Worm (Caenorhabditis elegans) whole organism, late embryonic: ENCODE measurements around the gene Y73C8C.4.

Source experiments
- C38D4.7 ChIP-seq: fragments of 200-800 bp; sonication (Bioruptor generic); optimal IDR thresholded peaks from 2 replicates; lab custom pipeline; 2018; ENCODE audit warnings: mild to moderate bottlenecking, missing genetic modification characterization, moderate library complexity, missing compliant biosample characterization
- K09A11.1 ChIP-seq: sonication (generic microtip); optimal IDR thresholded peaks from 2 replicates; lab custom pipeline; 2017; ENCODE audit warnings: antibody characterized with exemption, mild to moderate bottlenecking, missing genetic modification characterization, missing compliant biosample characterization; ENCODE audit not compliant: insufficient read depth
- ahr-1 ChIP-seq: sonication (generic microtip); optimal IDR thresholded peaks from 2 replicates; lab custom pipeline; 2016; ENCODE audit warnings: missing genetic modification characterization, missing compliant biosample characterization
- ama-1 ChIP-seq: fragments of 150-350 bp; optimal IDR thresholded peaks from 2 replicates; lab custom pipeline; 2014
- ceh-14 ChIP-seq: sonication (generic microtip); optimal IDR thresholded peaks from 2 replicates; lab custom pipeline; 2016; ENCODE audit warnings: missing genotype, missing genetic modification characterization, missing compliant biosample characterization
- ceh-18 ChIP-seq: sonication (generic microtip); optimal IDR thresholded peaks from 2 replicates; lab custom pipeline; 2016; ENCODE audit warnings: missing genetic modification characterization, missing compliant biosample characterization
- ceh-19 ChIP-seq: fragments of 200-800 bp; sonication (Bioruptor generic); optimal IDR thresholded peaks from 2 replicates; lab custom pipeline; 2018; ENCODE audit warnings: mild to moderate bottlenecking, missing genetic modification characterization, missing compliant biosample characterization
- ceh-2 ChIP-seq: sonication (generic microtip); optimal IDR thresholded peaks from 2 replicates; lab custom pipeline; 2016; ENCODE audit warnings: missing genotype, missing genetic modification characterization, missing compliant biosample characterization
- ceh-22 ChIP-seq: sonication (generic microtip); optimal IDR thresholded peaks from 2 replicates; lab custom pipeline; 2017; ENCODE audit warnings: missing biosample characterization, missing genetic modification characterization
- ceh-24 ChIP-seq: sonication (generic microtip); optimal IDR thresholded peaks from 2 replicates; lab custom pipeline; 2016; ENCODE audit warnings: mild to moderate bottlenecking, missing genetic modification characterization, missing compliant biosample characterization
- ceh-30 ChIP-seq: fragments of 150-350 bp; optimal IDR thresholded peaks from 2 replicates; lab custom pipeline; 2014; ENCODE audit warnings: missing biosample characterization, missing genetic modification characterization
- ceh-31 ChIP-seq: sonication (generic microtip); optimal IDR thresholded peaks from 2 replicates; lab custom pipeline; 2016; ENCODE audit warnings: missing genetic modification characterization, missing compliant biosample characterization
- ceh-34 ChIP-seq: sonication (generic microtip); optimal IDR thresholded peaks from 2 replicates; lab custom pipeline; 2016; ENCODE audit warnings: mild to moderate bottlenecking, missing genetic modification characterization, missing compliant biosample characterization
- dve-1 ChIP-seq: sonication (generic microtip); optimal IDR thresholded peaks from 2 replicates; lab custom pipeline; 2017; ENCODE audit warnings: antibody characterized with exemption, mild to moderate bottlenecking, missing genetic modification characterization, missing compliant biosample characterization
- eyg-1 ChIP-seq: sonication (generic microtip); optimal IDR thresholded peaks from 2 replicates; lab custom pipeline; 2016; ENCODE audit warnings: missing genotype, missing genetic modification characterization, missing compliant biosample characterization
- fax-1 ChIP-seq: sonication (generic microtip); optimal IDR thresholded peaks from 2 replicates; lab custom pipeline; 2016; ENCODE audit warnings: missing genotype, missing genetic modification characterization, missing compliant biosample characterization
- fkh-6 ChIP-seq: sonication (generic microtip); optimal IDR thresholded peaks from 2 replicates; lab custom pipeline; 2016; ENCODE audit warnings: missing genetic modification characterization, missing compliant biosample characterization
- hlh-15 ChIP-seq: sonication (generic microtip); optimal IDR thresholded peaks from 2 replicates; lab custom pipeline; 2016; ENCODE audit warnings: missing genetic modification characterization, missing compliant biosample characterization
- hlh-6 ChIP-seq: sonication (generic microtip); optimal IDR thresholded peaks from 2 replicates; lab custom pipeline; 2016; ENCODE audit warnings: missing genotype, missing genetic modification characterization, missing compliant biosample characterization
- lin-11 ChIP-seq: fragments of 200-800 bp; sonication (Bioruptor generic); optimal IDR thresholded peaks from 2 replicates; lab custom pipeline; 2018; ENCODE audit warnings: mild to moderate bottlenecking, missing genetic modification characterization, missing compliant biosample characterization
- madf-2 ChIP-seq: sonication (generic microtip); optimal IDR thresholded peaks from 2 replicates; lab custom pipeline; 2017; ENCODE audit warnings: missing genetic modification characterization, missing compliant biosample characterization
- nfya-1 ChIP-seq: sonication (generic microtip); optimal IDR thresholded peaks from 2 replicates; lab custom pipeline; 2017; ENCODE audit warnings: missing genetic modification characterization, mild to moderate bottlenecking, missing compliant biosample characterization, antibody characterized with exemption, moderate library complexity
- nhr-11 ChIP-seq: fragments of 150-350 bp; optimal IDR thresholded peaks from 2 replicates; lab custom pipeline; 2014; ENCODE audit warnings: missing biosample characterization, missing genetic modification characterization
- nhr-232 ChIP-seq: sonication (generic microtip); optimal IDR thresholded peaks from 2 replicates; lab custom pipeline; 2016; ENCODE audit warnings: missing genetic modification characterization, missing compliant biosample characterization
- npax-4 ChIP-seq: sonication (generic microtip); optimal IDR thresholded peaks from 2 replicates; lab custom pipeline; 2016; ENCODE audit warnings: missing genetic modification characterization, missing compliant biosample characterization
- rnt-1 ChIP-seq: sonication (generic microtip); optimal IDR thresholded peaks from 2 replicates; lab custom pipeline; 2016; ENCODE audit warnings: missing genetic modification characterization, missing compliant biosample characterization
- sdc-2 ChIP-seq: sonication (generic microtip); optimal IDR thresholded peaks from 2 replicates; lab custom pipeline; 2016; ENCODE audit warnings: missing genotype, missing genetic modification characterization, missing compliant biosample characterization
- tbx-2 ChIP-seq: sonication (generic microtip); optimal IDR thresholded peaks from 2 replicates; lab custom pipeline; 2016; ENCODE audit warnings: missing genetic modification characterization, missing compliant biosample characterization
- ttx-3 ChIP-seq: sonication (generic microtip); optimal IDR thresholded peaks from 2 replicates; lab custom pipeline; 2016; ENCODE audit warnings: missing genetic modification reagents, missing genetic modification characterization, missing compliant biosample characterization
- unc-3 ChIP-seq, 2 experiments: fragments of 200-800 bp in 1 of 2; sonication (Bioruptor generic) in 1 of 2; sonication (generic microtip) in 1 of 2; conservative IDR thresholded peaks in 1 of 2; optimal IDR thresholded peaks in 1 of 2; 2 replicates each; pipeline versions ENCODE4 v1.3.6 to Lab custom; 2016 to 2022; ENCODE audit warnings: missing compliant biosample characterization in 2 of 2, missing genetic modification characterization in 2 of 2, missing genetic modification reagents in 1 of 2
- unc-42 ChIP-seq: sonication (generic microtip); optimal IDR thresholded peaks from 2 replicates; lab custom pipeline; 2016; ENCODE audit warnings: missing genotype, missing genetic modification characterization, missing compliant biosample characterization
- unc-55 ChIP-seq: sonication (generic microtip); optimal IDR thresholded peaks from 2 replicates; lab custom pipeline; 2017; ENCODE audit warnings: missing biosample characterization, missing genetic modification reagents, missing genetic modification characterization
- zip-5 ChIP-seq: sonication (generic microtip); optimal IDR thresholded peaks from 2 replicates; lab custom pipeline; 2016; ENCODE audit warnings: missing genetic modification characterization, missing compliant biosample characterization
- ztf-16 ChIP-seq: sonication (generic microtip); optimal IDR thresholded peaks from 2 replicates; lab custom pipeline; 2017; ENCODE audit warnings: missing genetic modification characterization, missing compliant biosample characterization

Y73C8C.4 gene

ce11 chrV:3128803-3129202, 26.9 kb upstream of the Y73C8C.4 start, which contains the start of gene tat-6:
Gene tat-6 (plus strand): TSS chrV:3129103.
- TF ChIP-seq ceh-2 (tag; lab: Kevin White, UChicago) = no peak
- TF ChIP-seq ceh-30 (tag; lab: Kevin White, UChicago) = no peak
- no peak for TF ChIP-seq ceh-34
- no peak for TF ChIP-seq ttx-3 (tag; lab: Kevin White, UChicago)
- no peak for TF ChIP-seq ceh-19
- TF ChIP-seq hlh-6 = no peak
- no peak for TF ChIP-seq fax-1 (tag; lab: Kevin White, UChicago)
- TF ChIP-seq ceh-22 (tag; lab: Kevin White, UChicago) = no peak
- TF ChIP-seq unc-55 (GFP tag; lab: Kevin White, UChicago) = no peak
- no peak for TF ChIP-seq dve-1 (tag; lab: Kevin White, UChicago)
- TF ChIP-seq madf-2 = no peak
- no peak for TF ChIP-seq C38D4.7

ce11 chrV:3127670-3128069, 25.7 kb upstream of the Y73C8C.4 start, which contains the start of gene Y73C8C.10:
Gene Y73C8C.10 (minus strand): TSS chrV:3127770.
- TF ChIP-seq ztf-16 = no peak
- TF ChIP-seq ceh-14 (tag; lab: Kevin White, UChicago) = no peak
- no peak for TF ChIP-seq nhr-11 (tag; lab: Kevin White, UChicago)
- no peak for TF ChIP-seq K09A11.1 (tag; lab: Kevin White, UChicago)
- TF ChIP-seq sdc-2 = no peak
- no peak for TF ChIP-seq nhr-232
- no peak for TF ChIP-seq eyg-1 (tag; lab: Kevin White, UChicago)
- TF ChIP-seq ceh-24 (tag; lab: Kevin White, UChicago) = no peak
- no peak for TF ChIP-seq nfya-1
- no peak for TF ChIP-seq ama-1 (lab: Kevin White, UChicago)
- TF ChIP-seq tbx-2 = no peak
- no peak for TF ChIP-seq fkh-6
- no peak for TF ChIP-seq npax-4

- TF ChIP-seq ceh-31 (tag; lab: Kevin White, UChicago) = no peak
- no peak for TF ChIP-seq C38D4.7
- no peak for TF ChIP-seq ztf-16
- no peak for TF ChIP-seq zip-5 (tag; lab: Kevin White, UChicago)
These were observed 23.0 kb upstream of the Y73C8C.4 start, which contains the start of gene Y73C8C.12 for ce11 chrV:3124912-3125311. Gene Y73C8C.12 (plus strand): TSS chrV:3125212.

- no peak for TF ChIP-seq zip-5 (tag; lab: Kevin White, UChicago)
- TF ChIP-seq ceh-2 (tag; lab: Kevin White, UChicago) = no peak
- no peak for TF ChIP-seq fax-1 (tag; lab: Kevin White, UChicago)
- no peak for TF ChIP-seq npax-4
- TF ChIP-seq unc-42 (tag; lab: Kevin White, UChicago) = no peak
- TF ChIP-seq ceh-18 (tag; lab: Kevin White, UChicago) = no peak
- TF ChIP-seq K09A11.1 (tag; lab: Kevin White, UChicago) = no peak
- no peak for TF ChIP-seq ahr-1 (tag; lab: Kevin White, UChicago)
These were observed 20.5 kb upstream of the Y73C8C.4 start for ce11 chrV:3122403-3122802.

- TF ChIP-seq fkh-6 = no peak
- TF ChIP-seq hlh-15 (tag; lab: Kevin White, UChicago) = no peak
- TF ChIP-seq tbx-2 = no peak
These were observed 19.8 kb upstream of the Y73C8C.4 start, which contains the start of gene srt-56 for ce11 chrV:3121743-3122142. Gene srt-56 (minus strand): TSS chrV:3121843.

ce11 chrV:3119185-3119584, 17.2 kb upstream of the Y73C8C.4 start:
- TF ChIP-seq unc-42 (tag; lab: Kevin White, UChicago) = no peak
- TF ChIP-seq rnt-1 (tag; lab: Kevin White, UChicago) = no peak
- no peak for TF ChIP-seq tbx-2
- no peak for TF ChIP-seq ceh-34
- TF ChIP-seq unc-3 (GFP tag; conservative IDR thresholded peaks at IDR 0.05; lab: Robert Waterston, UW) = no peak
- no peak for TF ChIP-seq unc-3 (tag; optimal IDR thresholded peaks at IDR 0.05; lab: Kevin White, UChicago)
- TF ChIP-seq C38D4.7 = no peak
- no peak for TF ChIP-seq lin-11 (tag; lab: Kevin White, UChicago)
- TF ChIP-seq, all 69 proteins: peak for 0
